Worm (Caenorhabditis elegans) whole organism, L4 larva: ENCODE results near the gene F57E7.2.

ENCODE experiments used
- Y5F2A.4 ChIP-seq: fragments of 200-800 bp; sonication (Bioruptor generic); optimal IDR thresholded peaks from 2 replicates; lab custom pipeline; 2018; ENCODE audit warnings: mild to moderate bottlenecking, missing genetic modification characterization, missing compliant biosample characterization
- ceh-44 ChIP-seq: fragments of 200-800 bp; sonication (Bioruptor generic); IDR thresholded peaks from 2 replicates; pipeline ENCODE4 v1.3.6; 2022; ENCODE audit warnings: missing genetic modification reagents, missing genetic modification characterization, missing compliant biosample characterization
- ceh-62 ChIP-seq: sonication (generic microtip); optimal IDR thresholded peaks from 2 replicates; lab custom pipeline; 2017; ENCODE audit warnings: missing biosample characterization, missing genetic modification characterization
- ces-1 ChIP-seq: fragments of 150-350 bp; sonication (generic microtip); optimal IDR thresholded peaks from 4 replicates; lab custom pipeline; 2014; ENCODE audit warnings: missing biosample characterization, missing genetic modification reagents, missing genetic modification characterization
- dmd-6 ChIP-seq: fragments of 200-800 bp; sonication (Bioruptor generic); IDR thresholded peaks from 2 replicates; pipeline ENCODE4 v1.3.6; 2022; ENCODE audit warnings: missing genetic modification reagents, missing genetic modification characterization, missing compliant biosample characterization
- duxl-1 ChIP-seq: sonication (generic microtip); optimal IDR thresholded peaks from 2 replicates; lab custom pipeline; 2016; ENCODE audit warnings: mild to moderate bottlenecking, missing genetic modification characterization, moderate library complexity, missing compliant biosample characterization; ENCODE audit not compliant: poor library complexity
- hlh-30 ChIP-seq: sonication (generic microtip); optimal IDR thresholded peaks from 2 replicates; lab custom pipeline; 2017; ENCODE audit warnings: antibody characterized with exemption, mild to moderate bottlenecking, missing genetic modification characterization, missing compliant biosample characterization; ENCODE audit not compliant: insufficient read depth
- jun-1 ChIP-seq: fragments of 150-350 bp; optimal IDR thresholded peaks from 2 replicates; lab custom pipeline; 2014; ENCODE audit warnings: missing biosample characterization, missing genetic modification reagents, missing genetic modification characterization
- lim-7 ChIP-seq: fragments of 200-800 bp; sonication (Bioruptor generic); IDR thresholded peaks from 2 replicates; pipeline ENCODE4 v1.3.6; 2022; ENCODE audit warnings: missing genetic modification characterization, missing compliant biosample characterization
- lin-1 ChIP-seq: fragments of 200-800 bp; sonication (Bioruptor generic); IDR thresholded peaks from 2 replicates; pipeline ENCODE4 v1.3.6; 2022; ENCODE audit warnings: missing genetic modification reagents, missing genetic modification characterization, missing compliant biosample characterization
- lin-29 ChIP-seq: fragments of 200-800 bp; sonication (Bioruptor generic); IDR thresholded peaks from 2 replicates; pipeline ENCODE4 v1.3.6; 2022; ENCODE audit warnings: missing genetic modification reagents, missing genetic modification characterization, missing compliant biosample characterization
- lin-38 ChIP-seq: fragments of 200-800 bp; sonication (Bioruptor generic); IDR thresholded peaks from 2 replicates; pipeline ENCODE4 v1.3.6; 2022; ENCODE audit warnings: missing genetic modification reagents, missing genetic modification characterization, missing compliant biosample characterization
- mep-1 ChIP-seq: fragments of 150-350 bp; sonication (generic microtip); optimal IDR thresholded peaks from 3 replicates; lab custom pipeline; 2014; ENCODE audit warnings: missing biosample characterization, missing genetic modification characterization
- nhr-11 ChIP-seq: fragments of 150-350 bp; optimal IDR thresholded peaks from 2 replicates; lab custom pipeline; 2014; ENCODE audit warnings: missing biosample characterization, missing genetic modification characterization
- php-3 ChIP-seq: fragments of 200-800 bp; sonication (Bioruptor generic); IDR thresholded peaks from 2 replicates; pipeline ENCODE4 v1.3.6; 2022; ENCODE audit warnings: missing genetic modification reagents, missing genetic modification characterization, missing compliant biosample characterization
- skn-1 ChIP-seq: fragments of 150-350 bp; optimal IDR thresholded peaks from 2 replicates; lab custom pipeline; 2014; ENCODE audit warnings: missing biosample characterization, missing genetic modification characterization
- spr-1 ChIP-seq: sonication (generic microtip); optimal IDR thresholded peaks from 2 replicates; lab custom pipeline; 2016; ENCODE audit warnings: mild to moderate bottlenecking, missing genetic modification characterization, missing compliant biosample characterization
- unc-62 ChIP-seq, 3 experiments: fragments of 150-350 bp in 1 of 3; sonication (generic microtip); optimal IDR thresholded peaks in 2 of 3; peaks in 1 of 3; 1 replicate in 1 of 3; 2 replicates in 2 of 3; lab custom pipeline; 2014 to 2017; ENCODE audit warnings: missing biosample characterization in 3 of 3, missing genetic modification characterization in 3 of 3, missing genetic modification reagents in 3 of 3, missing genotype in 1 of 3
- vab-7 ChIP-seq: fragments of 200-800 bp; sonication (Bioruptor generic); IDR thresholded peaks from 2 replicates; pipeline ENCODE4 v1.3.6; 2022; ENCODE audit warnings: missing genetic modification reagents, missing genetic modification characterization, missing compliant biosample characterization
- zag-1 ChIP-seq: fragments of 150-350 bp; optimal IDR thresholded peaks from 2 replicates; lab custom pipeline; 2014; ENCODE audit warnings: missing biosample characterization, missing genetic modification characterization
- zip-11 ChIP-seq: fragments of 200-800 bp; sonication (Bioruptor generic); IDR thresholded peaks from 2 replicates; pipeline ENCODE4 v1.3.6; 2022; ENCODE audit warnings: missing genetic modification characterization, missing compliant biosample characterization

Gene F57E7.2

DNA sequence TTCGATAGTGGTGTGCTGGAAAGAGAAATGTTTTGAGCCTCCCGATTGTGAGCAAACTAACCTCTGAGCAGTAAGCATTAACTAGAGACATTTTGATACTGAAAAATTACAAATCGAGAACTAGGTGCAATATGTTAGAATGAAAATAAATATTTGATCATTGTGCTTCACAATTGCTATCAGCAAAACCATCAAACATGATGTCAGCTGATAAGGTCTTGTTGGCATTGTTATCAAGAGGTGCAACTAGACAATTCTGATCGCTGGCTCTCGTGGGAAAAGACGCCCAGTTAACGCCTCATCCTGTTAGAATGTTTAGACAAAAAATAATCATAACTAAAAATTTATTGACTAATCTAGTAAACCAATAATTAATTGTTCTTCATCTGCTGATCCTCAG is 11.4 kb upstream of the F57E7.2 start, which contains the start of gene comt-2 (continued):
- TF ChIP-seq skn-1 = no peak
- TF ChIP-seq php-3 (GFP tag; lab: Robert Waterston, UW) = 0 out of 2 replicates have a peak, but pooled peaks have one; percentile 34
- TF ChIP-seq zip-11 = no peak
- no peak for TF ChIP-seq lin-38 (GFP tag; lab: Robert Waterston, UW)
- TF ChIP-seq ces-1 = no peak
- TF ChIP-seq unc-62 (GFP tag; optimal IDR thresholded peaks at IDR 0.05 in 1 of 2; lab: Kevin White, UChicago) = no peak
- no peak for TF ChIP-seq unc-62 (tag; optimal IDR thresholded peaks at IDR 0.05; lab: Kevin White, UChicago)

DNA sequence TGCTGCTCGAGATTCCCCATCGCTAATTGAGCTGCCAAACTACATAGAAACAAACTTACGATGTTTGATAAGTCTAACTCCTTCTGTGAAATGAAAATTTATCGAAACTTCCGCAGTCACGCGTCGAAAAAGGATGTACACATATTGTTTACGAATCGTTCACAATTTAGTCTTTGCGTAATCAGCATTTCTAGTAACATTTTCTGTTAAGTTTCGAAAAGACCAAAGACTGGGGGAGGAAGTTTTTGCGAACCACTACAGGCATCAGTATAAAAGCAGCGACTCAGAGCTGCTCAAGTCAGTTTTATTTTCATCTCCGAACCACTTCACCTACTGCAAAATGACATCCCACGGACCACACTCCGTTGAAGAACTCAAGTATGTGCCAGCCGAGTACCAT is 5.2 kb upstream of the F57E7.2 start, which contains the start of gene sqst-4:
sqst-4 (plus strand) TSS at position 301 of the 400 bp plus-strand sequence.
- TF ChIP-seq jun-1 (tag; lab: Kevin White, UChicago) (no peak), ceh-62 (tag; lab: Kevin White, UChicago) (no peak), spr-1 (tag; lab: Kevin White, UChicago) (no peak), ceh-44 (GFP tag; lab: Robert Waterston, UW) (no peak), lin-29 (no peak), Y5F2A.4 (no peak), hlh-30 (tag; lab: Kevin White, UChicago) (no peak)

DNA sequence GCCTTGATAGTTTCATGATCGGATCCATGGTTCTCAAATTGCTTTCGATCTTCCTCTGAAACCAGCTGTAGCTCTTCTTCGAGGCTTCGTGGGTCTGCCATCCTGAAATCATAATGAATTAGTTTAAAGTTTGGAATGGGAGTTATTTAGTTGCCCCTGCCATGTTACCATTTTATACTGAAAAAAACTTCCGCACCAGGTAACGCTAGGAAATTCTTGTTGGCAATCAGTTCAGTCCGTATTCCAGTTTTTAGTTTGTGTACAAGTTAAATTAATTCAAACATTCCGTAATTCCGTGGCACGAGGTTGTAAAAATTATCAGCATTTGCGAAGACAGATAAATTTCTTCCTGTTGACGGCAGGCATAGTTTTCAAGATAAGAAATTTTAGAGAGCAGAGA is 4.5 kb upstream of the F57E7.2 start, which contains the start of gene Y32B12A.5:
Y32B12A.5 (minus strand) TSS at position 101 of the 400 bp plus-strand sequence.
- TF ChIP-seq dmd-6 (GFP tag; lab: Robert Waterston, UW) = peak; percentile 18; the same call in 1 of the 2 replicates
- no peak for TF ChIP-seq zag-1

DNA sequence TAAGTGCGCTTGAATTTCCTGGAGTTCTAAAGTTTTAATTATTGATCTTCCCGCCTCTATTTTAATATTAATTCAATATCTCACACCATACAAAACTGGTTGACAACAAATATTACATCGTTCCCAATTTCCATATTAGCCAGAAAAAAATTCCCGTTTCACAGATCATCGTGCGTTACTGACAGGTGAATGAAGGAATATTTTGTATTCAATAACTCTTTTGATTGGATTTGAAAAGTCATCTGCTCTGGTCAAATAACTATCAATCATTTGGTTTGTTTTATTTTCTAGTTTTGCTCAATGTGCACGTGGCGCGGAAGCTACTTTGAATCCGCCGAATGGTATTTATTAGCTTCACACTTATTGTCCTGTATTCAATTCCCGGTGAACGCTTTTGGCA is 737 bp upstream of the F57E7.2 start, which contains the start of gene srh-139:
srh-139 (plus strand) TSS at position 301 of the 400 bp plus-strand sequence.
- TF ChIP-seq duxl-1 (tag; lab: Kevin White, UChicago) (no peak), unc-62 (GFP tag; optimal IDR thresholded peaks at IDR 0.05 in 1 of 2; lab: Kevin White, UChicago) (peak in 1 of 2 experiments; percentile 11), unc-62 (tag; optimal IDR thresholded peaks at IDR 0.05; lab: Kevin White, UChicago) (no peak)

ce11 chrV:16480919-16481630 is 1.9 kb downstream of the F57E7.2 start, which contains the start of the genes F57E7.4 and spig-6:
Gene F57E7.4 (minus strand): TSS chrV:16481019.
Gene spig-6 (plus strand): TSS chrV:16481580.
- TF ChIP-seq nhr-11 (tag; lab: Kevin White, UChicago) = no peak
- peak in 1 of 2 experiments; percentile 68 for TF ChIP-seq unc-62 (GFP tag; optimal IDR thresholded peaks at IDR 0.05 in 1 of 2; lab: Kevin White, UChicago)
- no peak for TF ChIP-seq unc-62 (tag; optimal IDR thresholded peaks at IDR 0.05; lab: Kevin White, UChicago)

ce11 chrV:16479275-16479674 is 3.7 kb downstream of the F57E7.2 start, which contains the start of gene T08G3.11:
Gene T08G3.11 (minus strand): TSS chrV:16479375.
- peak in 1 of 2 experiments; percentile 67 for TF ChIP-seq unc-62 (GFP tag; optimal IDR thresholded peaks at IDR 0.05 in 1 of 2; lab: Kevin White, UChicago)
- TF ChIP-seq unc-62 (tag; optimal IDR thresholded peaks at IDR 0.05; lab: Kevin White, UChicago) = no peak
- no peak for TF ChIP-seq lin-1

- peak; percentile 59; the same call in 1 of the 2 replicates for TF ChIP-seq lim-7
- TF ChIP-seq vab-7 = peak; percentile 41; the same call in 1 of the 2 replicates
- 0 out of 2 replicates have a peak, but pooled peaks have one; percentile 20 for TF ChIP-seq dmd-6 (GFP tag; lab: Robert Waterston, UW)
Measured at ce11 chrV:16474686-16475085, 8.3 kb downstream of the F57E7.2 start.

DNA sequence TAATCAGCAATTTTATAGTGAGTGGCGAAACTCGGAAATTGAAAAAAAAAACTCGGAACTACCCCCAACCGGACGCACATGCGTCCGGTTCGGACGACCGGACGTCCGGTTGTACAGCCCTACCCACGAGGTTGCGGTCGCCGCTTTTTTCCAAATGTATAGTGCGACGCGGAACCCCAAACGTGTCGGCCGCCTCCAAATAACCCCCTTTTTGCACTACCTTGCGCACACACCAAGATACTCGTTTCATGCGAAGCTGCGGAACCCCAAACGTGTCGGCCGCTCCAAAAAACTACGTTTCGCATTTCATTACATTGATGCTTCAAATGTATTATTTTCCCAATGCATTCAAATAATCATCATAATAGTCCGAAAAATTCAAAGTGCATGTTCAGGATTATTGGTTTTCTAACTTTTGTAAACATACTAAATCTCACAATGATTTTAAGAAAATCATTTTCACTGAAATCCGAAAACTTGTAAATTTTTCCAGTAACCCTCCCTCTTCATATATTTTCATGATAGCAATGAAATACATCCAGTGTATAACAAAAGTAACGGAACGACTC is 10.9 kb downstream of the F57E7.2 start, which contains the start of gene srw-35:
srw-35 (plus strand) TSS at position 519 of the 569 bp plus-strand sequence.
- TF ChIP-seq php-3 (GFP tag; lab: Robert Waterston, UW) = 0 out of 2 replicates have a peak, but pooled peaks have one; percentile 19
- TF ChIP-seq mep-1 (tag; lab: Kevin White, UChicago) = no peak
